Fruit fly (Drosophila melanogaster): ENCODE measurements around the gene Gr77a.

Gene Gr77a

dm6 chr3L:20711397-20711796, 27.8 kb downstream of the Gr77a start:
- TF ChIP-seq Usf (GFP tag; optimal IDR thresholded peaks at IDR 0.05) (no peak), CG6272 (GFP tag; IDR thresholded peaks at IDR 0.05) (peak; percentile 23; the same call in 1 of the 2 replicates), CG11247 (GFP tag; IDR thresholded peaks at IDR 0.05) (peak; percentile 77), sqz (GFP tag; optimal IDR thresholded peaks at IDR 0.05) (peak; percentile 16), CG9609 (GFP tag; optimal IDR thresholded peaks at IDR 0.05) (peak; percentile 28), zen (tag; optimal IDR thresholded peaks at IDR 0.05) (peak; percentile 54), dati (GFP tag; IDR thresholded peaks at IDR 0.05) (0 out of 2 replicates have a peak, but pooled peaks have one; percentile 30), Meics (GFP tag; optimal IDR thresholded peaks at IDR 0.05) (peak; percentile 65), pzg (GFP tag; optimal IDR thresholded peaks at IDR 0.05) (no peak), ara (GFP tag; IDR thresholded peaks at IDR 0.05) (peak; percentile 61; the same call in 1 of the 2 replicates), CG15601 (tag; optimal IDR thresholded peaks at IDR 0.05) (peak; percentile 67), gcm2 (GFP tag; optimal IDR thresholded peaks at IDR 0.05) (peak; percentile 34), en (GFP tag; optimal IDR thresholded peaks at IDR 0.05) (peak; percentile 57), fu2 (GFP tag; optimal IDR thresholded peaks at IDR 0.05) (peak; percentile 24), CG12236 (GFP tag; optimal IDR thresholded peaks at IDR 0.05) (peak; percentile 18), esg (GFP tag; conservative IDR thresholded peaks at IDR 0.05) (no peak), CG10654 (GFP tag; optimal IDR thresholded peaks at IDR 0.05) (peak; percentile 22), CG4328 (GFP tag; optimal IDR thresholded peaks at IDR 0.05) (no peak), CG16815 (GFP tag; optimal IDR thresholded peaks at IDR 0.05) (peak; percentile 3), HLH3B (GFP tag; IDR thresholded peaks at IDR 0.05) (peak; percentile 40), CG2199 (GFP tag; IDR thresholded peaks at IDR 0.05) (peak; percentile 95), CG16779 (GFP tag; IDR thresholded peaks at IDR 0.05) (no peak), CG2875 (GFP tag; optimal IDR thresholded peaks at IDR 0.05) (peak; percentile 62), pros (GFP tag; optimal IDR thresholded peaks at IDR 0.05) (no peak), croc (GFP tag; conservative IDR thresholded peaks at IDR 0.05) (peak; percentile 36; the same call in 1 of the 3 replicates), peb (GFP tag; IDR thresholded peaks at IDR 0.05) (no peak), bab2 (GFP tag; optimal IDR thresholded peaks at IDR 0.05) (peak; percentile 36), HHEX (GFP tag; optimal IDR thresholded peaks at IDR 0.05) (peak; percentile 49), CG3847 (GFP tag; IDR thresholded peaks at IDR 0.05) (no peak; the same call in 1 of the 2 replicates), CG3065 (GFP tag; optimal IDR thresholded peaks at IDR 0.05) (no peak), CG2712 (tag; optimal IDR thresholded peaks at IDR 0.05) (peak; percentile 73), Ets97D (GFP tag; optimal IDR thresholded peaks at IDR 0.05) (peak; percentile 10), CG11398 (GFP tag; optimal IDR thresholded peaks at IDR 0.05) (no peak), cwo (GFP tag; optimal IDR thresholded peaks at IDR 0.05) (no peak), eyg (GFP tag; optimal IDR thresholded peaks at IDR 0.05) (no peak), h (optimal IDR thresholded peaks at IDR 0.05) (no peak), Dek (tag; optimal IDR thresholded peaks at IDR 0.05) (peak; percentile 63), CG5180 (GFP tag; optimal IDR thresholded peaks at IDR 0.05) (peak; percentile 3), Rfx (GFP tag; IDR thresholded peaks at IDR 0.05) (peak; percentile 81), CG10431 (GFP tag; optimal IDR thresholded peaks at IDR 0.05) (peak; percentile 26), CG7357 (GFP tag; IDR thresholded peaks at IDR 0.05) (no peak), CG17912 (GFP tag; optimal IDR thresholded peaks at IDR 0.05) (no peak), CG1647 (GFP tag; optimal IDR thresholded peaks at IDR 0.05) (peak; percentile 44), Max (GFP tag; optimal IDR thresholded peaks at IDR 0.05) (peak; percentile 46), lmd (GFP tag; IDR thresholded peaks at IDR 0.05) (peak; percentile 23; the same call in 1 of the 2 replicates), CG12942 (GFP tag; optimal IDR thresholded peaks at IDR 0.05) (peak; percentile 14), Adf1 (GFP tag; IDR thresholded peaks at IDR 0.05) (no peak), Jarid2 (GFP tag; optimal IDR thresholded peaks at IDR 0.05) (peak; percentile 75), ac (GFP tag; optimal IDR thresholded peaks at IDR 0.05) (peak; percentile 32), pan (optimal IDR thresholded peaks at IDR 0.05) (no peak), pan (GFP tag; optimal IDR thresholded peaks at IDR 0.05 in 1 of 2, IDR thresholded peaks at IDR 0.05 in 1 of 2) (no peak), ssp (GFP tag; IDR thresholded peaks at IDR 0.05) (no peak; the same call in 1 of the 2 replicates)
